Worm (Caenorhabditis elegans) whole organism, L4 larva: ENCODE measurements around the gene T08G5.15.

Experiments used
- F10B5.3 ChIP-seq: sonication (generic microtip); optimal IDR thresholded peaks from 2 replicates; lab custom pipeline; 2016; ENCODE audit warnings: mild to moderate bottlenecking, missing genetic modification characterization, missing compliant biosample characterization
- F26F4.8 ChIP-seq: fragments of 200-800 bp; sonication (Bioruptor generic); conservative IDR thresholded peaks from 2 replicates; pipeline ENCODE4 v1.3.6; 2022; ENCODE audit warnings: missing genetic modification characterization, missing compliant biosample characterization
- F37D6.2 ChIP-seq: sonication (generic microtip); optimal IDR thresholded peaks from 2 replicates; lab custom pipeline; 2016; ENCODE audit warnings: mild to moderate bottlenecking, missing genetic modification characterization, missing compliant biosample characterization
- F49E8.2 ChIP-seq: sonication (generic microtip); optimal IDR thresholded peaks from 2 replicates; lab custom pipeline; 2016; ENCODE audit warnings: missing compliant biosample characterization, mild to moderate bottlenecking, missing genetic modification characterization, borderline replicate concordance
- Y5F2A.4 ChIP-seq: fragments of 200-800 bp; sonication (Bioruptor generic); optimal IDR thresholded peaks from 2 replicates; lab custom pipeline; 2018; ENCODE audit warnings: mild to moderate bottlenecking, missing genetic modification characterization, missing compliant biosample characterization
- Y75B8A.6 ChIP-seq: fragments of 200-800 bp; sonication (Bioruptor generic); IDR thresholded peaks from 2 replicates; pipeline ENCODE4 v1.3.6; 2022; ENCODE audit warnings: missing genetic modification reagents, missing genetic modification characterization, missing compliant biosample characterization
- ZK337.2 ChIP-seq: fragments of 200-800 bp; sonication (Bioruptor generic); IDR thresholded peaks from 2 replicates; pipeline ENCODE4 v1.3.6; 2022; ENCODE audit warnings: missing genetic modification reagents, missing genetic modification characterization, missing compliant biosample characterization
- aha-1 ChIP-seq: fragments of 150-350 bp; peaks from one replicate; lab custom pipeline; 2014; ENCODE audit warnings: missing biosample characterization, missing genetic modification characterization
- ama-1 ChIP-seq: fragments of 150-350 bp; optimal IDR thresholded peaks from 2 replicates; lab custom pipeline; 2014; ENCODE audit warnings: inconsistent platforms, mixed read lengths
- arid-1 ChIP-seq: fragments of 200-800 bp; sonication (Bioruptor generic); conservative IDR thresholded peaks from 2 replicates; pipeline ENCODE4 v1.3.6; 2022; ENCODE audit warnings: missing genetic modification reagents, missing genetic modification characterization, missing compliant biosample characterization
- ceh-20 ChIP-seq: fragments of 200-800 bp; sonication (Bioruptor generic); IDR thresholded peaks from 2 replicates; pipeline ENCODE4 v1.3.6; 2022; ENCODE audit warnings: missing genetic modification reagents, missing genetic modification characterization, missing compliant biosample characterization
- ceh-44 ChIP-seq: fragments of 200-800 bp; sonication (Bioruptor generic); IDR thresholded peaks from 2 replicates; pipeline ENCODE4 v1.3.6; 2022; ENCODE audit warnings: missing genetic modification reagents, missing genetic modification characterization, missing compliant biosample characterization
- ceh-62 ChIP-seq: sonication (generic microtip); optimal IDR thresholded peaks from 2 replicates; lab custom pipeline; 2017; ENCODE audit warnings: missing biosample characterization, missing genetic modification characterization
- ceh-82 ChIP-seq: sonication (generic microtip); optimal IDR thresholded peaks from 2 replicates; lab custom pipeline; 2017; ENCODE audit warnings: missing biosample characterization, missing genetic modification characterization
- ces-1 ChIP-seq: fragments of 150-350 bp; sonication (generic microtip); optimal IDR thresholded peaks from 4 replicates; lab custom pipeline; 2014; ENCODE audit warnings: missing biosample characterization, missing genetic modification reagents, missing genetic modification characterization
- ctbp-1 ChIP-seq: fragments of 200-800 bp; sonication (Bioruptor generic); IDR thresholded peaks from 2 replicates; pipeline ENCODE4 v1.3.6; 2022; ENCODE audit warnings: missing genetic modification reagents, missing genetic modification characterization, missing compliant biosample characterization
- daf-16 ChIP-seq, 3 experiments: sonication (generic microtip); optimal IDR thresholded peaks; 2 replicates each; lab custom pipeline; 2016 to 2017; ENCODE audit warnings: missing genetic modification characterization in 3 of 3, missing genetic modification reagents in 3 of 3, mild to moderate bottlenecking in 2 of 3, missing compliant biosample characterization in 2 of 3, missing biosample characterization in 1 of 3, moderate library complexity in 1 of 3
- daf-19 ChIP-seq: fragments of 200-800 bp; sonication (Bioruptor generic); conservative IDR thresholded peaks from 2 replicates; pipeline ENCODE4 v1.3.6; 2022; ENCODE audit warnings: missing genetic modification characterization, missing compliant biosample characterization
- dmd-6 ChIP-seq: fragments of 200-800 bp; sonication (Bioruptor generic); IDR thresholded peaks from 2 replicates; pipeline ENCODE4 v1.3.6; 2022; ENCODE audit warnings: missing genetic modification reagents, missing genetic modification characterization, missing compliant biosample characterization
- dmd-9 ChIP-seq: fragments of 200-800 bp; sonication (Bioruptor generic); IDR thresholded peaks from 2 replicates; pipeline ENCODE4 v1.3.6; 2022; ENCODE audit warnings: missing genetic modification reagents, missing genetic modification characterization, missing compliant biosample characterization
- dpl-1 ChIP-seq: fragments of 150-350 bp; optimal IDR thresholded peaks from 2 replicates; lab custom pipeline; 2014; ENCODE audit warnings: missing biosample characterization, missing genetic modification reagents, missing genetic modification characterization
- duxl-1 ChIP-seq: sonication (generic microtip); optimal IDR thresholded peaks from 2 replicates; lab custom pipeline; 2016; ENCODE audit warnings: mild to moderate bottlenecking, missing genetic modification characterization, moderate library complexity, missing compliant biosample characterization; ENCODE audit not compliant: poor library complexity
- dve-1 ChIP-seq: sonication (generic microtip); optimal IDR thresholded peaks from 2 replicates; lab custom pipeline; 2017; ENCODE audit warnings: antibody characterized with exemption, mild to moderate bottlenecking, missing genetic modification characterization, missing compliant biosample characterization; ENCODE audit not compliant: insufficient read depth
- gei-8 ChIP-seq: fragments of 200-800 bp; sonication (Bioruptor generic); optimal IDR thresholded peaks from 2 replicates; lab custom pipeline; 2018; ENCODE audit warnings: mild to moderate bottlenecking, missing genetic modification characterization, missing compliant biosample characterization
- hlh-11 ChIP-seq: fragments of 200-800 bp; sonication (Bioruptor generic); optimal IDR thresholded peaks from 2 replicates; lab custom pipeline; 2018; ENCODE audit warnings: mild to moderate bottlenecking, missing genetic modification characterization, missing compliant biosample characterization
- hlh-30 ChIP-seq: sonication (generic microtip); optimal IDR thresholded peaks from 2 replicates; lab custom pipeline; 2017; ENCODE audit warnings: antibody characterized with exemption, mild to moderate bottlenecking, missing genetic modification characterization, missing compliant biosample characterization; ENCODE audit not compliant: insufficient read depth
- lim-7 ChIP-seq: fragments of 200-800 bp; sonication (Bioruptor generic); IDR thresholded peaks from 2 replicates; pipeline ENCODE4 v1.3.6; 2022; ENCODE audit warnings: missing genetic modification characterization, missing compliant biosample characterization
- lin-1 ChIP-seq: fragments of 200-800 bp; sonication (Bioruptor generic); IDR thresholded peaks from 2 replicates; pipeline ENCODE4 v1.3.6; 2022; ENCODE audit warnings: missing genetic modification reagents, missing genetic modification characterization, missing compliant biosample characterization
- lin-38 ChIP-seq: fragments of 200-800 bp; sonication (Bioruptor generic); IDR thresholded peaks from 2 replicates; pipeline ENCODE4 v1.3.6; 2022; ENCODE audit warnings: missing genetic modification reagents, missing genetic modification characterization, missing compliant biosample characterization
- lsy-2 ChIP-seq, 2 experiments: fragments of 150-350 bp in 1 of 2; sonication (generic microtip) in 1 of 2; optimal IDR thresholded peaks; 2 replicates each; lab custom pipeline; 2014 to 2017; ENCODE audit warnings: missing biosample characterization in 2 of 2, missing genetic modification characterization in 2 of 2
- mep-1 ChIP-seq: fragments of 150-350 bp; sonication (generic microtip); optimal IDR thresholded peaks from 3 replicates; lab custom pipeline; 2014; ENCODE audit warnings: missing biosample characterization, missing genetic modification characterization
- mes-2 ChIP-seq: sonication (generic microtip); optimal IDR thresholded peaks from 2 replicates; lab custom pipeline; 2016; ENCODE audit warnings: missing genotype, mild to moderate bottlenecking, missing genetic modification characterization, missing compliant biosample characterization; ENCODE audit not compliant: poor library complexity, severe bottlenecking
- mxl-3 ChIP-seq: fragments of 200-800 bp; sonication (Bioruptor generic); optimal IDR thresholded peaks from 2 replicates; lab custom pipeline; 2018; ENCODE audit warnings: mild to moderate bottlenecking, missing genetic modification characterization, missing compliant biosample characterization
- nhr-102 ChIP-seq: sonication (generic microtip); optimal IDR thresholded peaks from 2 replicates; lab custom pipeline; 2016; ENCODE audit warnings: mild to moderate bottlenecking, missing genetic modification characterization, moderate library complexity, missing compliant biosample characterization
- nhr-111 ChIP-seq: fragments of 200-800 bp; sonication (Bioruptor generic); optimal IDR thresholded peaks from 2 replicates; lab custom pipeline; 2018; ENCODE audit warnings: mild to moderate bottlenecking, missing genetic modification characterization, missing compliant biosample characterization
- nhr-28 ChIP-seq: fragments of 150-350 bp; optimal IDR thresholded peaks from 2 replicates; lab custom pipeline; 2014; ENCODE audit warnings: missing biosample characterization, missing genetic modification characterization
- nhr-48 ChIP-seq: sonication (generic microtip); optimal IDR thresholded peaks from 2 replicates; lab custom pipeline; 2016; ENCODE audit warnings: mild to moderate bottlenecking, missing genetic modification characterization, missing compliant biosample characterization
- nhr-6 ChIP-seq: fragments of 150-350 bp; optimal IDR thresholded peaks from 2 replicates; lab custom pipeline; 2014; ENCODE audit warnings: missing biosample characterization, missing genetic modification characterization
- pha-4 ChIP-seq, 2 experiments: fragments of 150-350 bp in 1 of 2; fragments of 200-800 bp in 1 of 2; sonication (Bioruptor generic) in 1 of 2; IDR thresholded peaks in 1 of 2; optimal IDR thresholded peaks in 1 of 2; 2 replicates each; pipeline versions ENCODE4 v1.3.6 to Lab custom; 2014 to 2022; ENCODE audit warnings: missing genetic modification characterization in 2 of 2, missing genetic modification reagents in 2 of 2, missing biosample characterization in 1 of 2, missing compliant biosample characterization in 1 of 2
- pqm-1 ChIP-seq: sonication (generic microtip); optimal IDR thresholded peaks from 2 replicates; lab custom pipeline; 2017; ENCODE audit warnings: missing biosample characterization, missing genetic modification characterization
- rbr-2 ChIP-seq: sonication (generic microtip); optimal IDR thresholded peaks from 2 replicates; lab custom pipeline; 2016; ENCODE audit warnings: missing genotype, missing genetic modification characterization, missing compliant biosample characterization
- spr-3 ChIP-seq: fragments of 200-800 bp; sonication (Bioruptor generic); optimal IDR thresholded peaks from 2 replicates; lab custom pipeline; 2018; ENCODE audit warnings: mild to moderate bottlenecking, missing genetic modification characterization, missing compliant biosample characterization
- tra-1 ChIP-seq: fragments of 200-800 bp; sonication (Bioruptor generic); IDR thresholded peaks from 2 replicates; pipeline ENCODE4 v1.3.6; 2022; ENCODE audit warnings: missing genetic modification reagents, missing genetic modification characterization, missing compliant biosample characterization
- unc-130 ChIP-seq: sonication (generic microtip); optimal IDR thresholded peaks from 2 replicates; lab custom pipeline; 2016; ENCODE audit warnings: missing genetic modification reagents, missing genetic modification characterization, missing compliant biosample characterization
- zfp-3 ChIP-seq: fragments of 200-800 bp; sonication (Bioruptor generic); conservative IDR thresholded peaks from 2 replicates; pipeline ENCODE4 v1.3.6; 2022; ENCODE audit warnings: missing genetic modification reagents, missing genetic modification characterization, missing compliant biosample characterization
- zip-11 ChIP-seq: fragments of 200-800 bp; sonication (Bioruptor generic); IDR thresholded peaks from 2 replicates; pipeline ENCODE4 v1.3.6; 2022; ENCODE audit warnings: missing genetic modification characterization, missing compliant biosample characterization
- zip-2 ChIP-seq: fragments of 150-350 bp; optimal IDR thresholded peaks from 2 replicates; lab custom pipeline; 2014; ENCODE audit warnings: missing biosample characterization, missing genetic modification characterization

T08G5.15 gene

DNA sequence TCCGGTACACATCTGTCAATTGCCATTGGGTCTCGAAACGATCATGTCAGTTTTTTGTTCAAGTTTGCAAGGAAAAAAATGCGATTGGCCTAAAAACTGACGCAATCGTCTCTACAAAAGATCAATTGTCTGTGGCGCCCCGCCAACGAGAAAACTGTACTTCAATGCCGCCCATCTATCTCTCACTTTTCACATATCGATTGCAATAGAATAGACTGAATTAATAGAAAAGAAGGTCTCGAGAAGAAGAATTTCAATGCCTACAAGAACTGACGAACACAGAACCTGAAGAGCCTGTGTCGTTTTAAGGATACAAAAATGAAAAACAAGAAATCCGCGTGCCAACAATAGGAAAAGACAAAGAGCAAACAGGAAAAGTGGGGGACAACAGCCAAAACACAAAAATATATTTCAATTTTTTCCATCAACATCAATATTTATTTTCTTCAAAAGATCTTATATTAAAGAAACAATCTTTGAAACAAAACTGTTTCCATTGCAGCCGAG lies 14.6 kb downstream of the T08G5.15 start:
- TF ChIP-seq ama-1 (lab: Kevin White, UChicago) (peak; percentile 90), mep-1 (tag; lab: Kevin White, UChicago) (peak; percentile 21), Y5F2A.4 (GFP tag; lab: Kevin White, UChicago) (no peak), ceh-44 (GFP tag; lab: Robert Waterston, UW) (no peak), duxl-1 (no peak), nhr-102 (peak; percentile 62), nhr-111 (GFP tag; lab: Kevin White, UChicago) (no peak), unc-130 (GFP tag; lab: Kevin White, UChicago) (peak; percentile 20), zip-2 (tag; lab: Kevin White, UChicago) (no peak), dpl-1 (GFP tag; lab: Kevin White, UChicago) (peak; percentile 46), nhr-6 (tag; lab: Kevin White, UChicago) (peak; percentile 69), ceh-62 (no peak), hlh-11 (tag; lab: Kevin White, UChicago) (peak; percentile 64), gei-8 (no peak), mes-2 (peak; percentile 58), arid-1 (GFP tag; lab: Robert Waterston, UW) (0 out of 2 replicates have a peak, but pooled peaks have one; percentile 5), ZK337.2 (no peak), daf-19 (GFP tag; lab: Robert Waterston, UW) (peak; percentile 58; the same call in 1 of the 2 replicates), ces-1 (GFP tag; lab: Kevin White, UChicago) (no peak), dmd-6 (GFP tag; lab: Robert Waterston, UW) (peak; percentile 62; the same call in 1 of the 2 replicates), hlh-30 (tag; lab: Kevin White, UChicago) (peak; percentile 25), F26F4.8 (no peak), nhr-28 (peak; percentile 3), zfp-3 (GFP tag; lab: Robert Waterston, UW) (peak; percentile 72), F10B5.3 (tag; lab: Kevin White, UChicago) (no peak), nhr-48 (tag; lab: Kevin White, UChicago) (peak; percentile 4), ctbp-1 (GFP tag; lab: Robert Waterston, UW) (0 out of 2 replicates have a peak, but pooled peaks have one; percentile 13), lsy-2 (tag; optimal IDR thresholded peaks at IDR 0.05; lab: Kevin White, UChicago) (peak in 1 of 2 experiments; percentile 76), ceh-20 (GFP tag; lab: Robert Waterston, UW) (0 out of 2 replicates have a peak, but pooled peaks have one; percentile 24), lim-7 (no peak), ceh-82 (no peak), lin-38 (GFP tag; lab: Robert Waterston, UW) (peak; percentile 47), pqm-1 (peak; percentile 26), F37D6.2 (tag; lab: Kevin White, UChicago) (no peak), spr-3 (peak; percentile 14), dmd-9 (GFP tag; lab: Robert Waterston, UW) (no peak), Y75B8A.6 (GFP tag; lab: Robert Waterston, UW) (no peak), dve-1 (tag; lab: Kevin White, UChicago) (peak; percentile 87), mxl-3 (GFP tag; lab: Kevin White, UChicago) (no peak), daf-16 (GFP tag; optimal IDR thresholded peaks at IDR 0.05; lab: Kevin White, UChicago) (peak in 1 of 2 experiments; percentile 39), daf-16 (tag; optimal IDR thresholded peaks at IDR 0.05; lab: Kevin White, UChicago) (peak; percentile 35), rbr-2 (tag; lab: Kevin White, UChicago) (peak; percentile 28), lin-1 (no peak), tra-1 (GFP tag; lab: Robert Waterston, UW) (no peak), aha-1 (tag; lab: Kevin White, UChicago) (peak; percentile 98), pha-4 (GFP tag; IDR thresholded peaks at IDR 0.05; lab: Robert Waterston, UW) (peak; percentile 35; the same call in 1 of the 2 replicates), pha-4 (tag; optimal IDR thresholded peaks at IDR 0.05; lab: Kevin White, UChicago) (no peak), zip-11 (no peak), F49E8.2 (tag; lab: Kevin White, UChicago) (peak; percentile 14)
